Fruit fly (Drosophila melanogaster): ENCODE measurements around the gene Kif19A.

The Kif19A gene

DNA sequence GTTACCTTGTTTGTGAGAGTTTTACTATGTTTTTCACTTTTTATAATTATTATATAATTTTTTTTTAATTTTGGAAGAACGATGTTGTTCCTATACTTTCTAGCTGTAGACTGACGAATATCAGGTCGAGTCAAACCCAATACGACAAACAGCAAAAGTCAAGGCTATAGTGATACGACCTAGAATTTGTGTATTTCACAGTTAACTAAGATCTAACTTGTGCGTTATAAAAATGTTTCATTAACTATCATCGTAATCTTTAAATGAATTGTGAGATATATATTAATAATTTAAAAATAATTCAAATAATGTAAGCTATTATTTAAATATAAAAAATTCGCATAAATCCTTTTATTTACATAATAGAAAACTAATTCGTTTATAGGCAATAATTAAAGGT lies 20.3 kb downstream of the Kif19A start, which contains the start of gene CG9920:
Gene CG9920 (minus strand): TSS at position 101 of the 400 bp plus-strand sequence.
- no peak for TF ChIP-seq crp (GFP tag; optimal IDR thresholded peaks at IDR 0.05)
- TF ChIP-seq CG2678 (tag; optimal IDR thresholded peaks at IDR 0.05), result no peak
- no peak for TF ChIP-seq CG1832 (GFP tag; optimal IDR thresholded peaks at IDR 0.05)
- TF ChIP-seq twi (tag; optimal IDR thresholded peaks at IDR 0.05), result no peak
- no peak for TF ChIP-seq fd102C (GFP tag; optimal IDR thresholded peaks at IDR 0.05)
- no peak for TF ChIP-seq Dfd (GFP tag; optimal IDR thresholded peaks at IDR 0.05)
- no peak for TF ChIP-seq CHES-1-like (GFP tag; optimal IDR thresholded peaks at IDR 0.05)
- no peak for TF ChIP-seq CG8290 (GFP tag; optimal IDR thresholded peaks at IDR 0.05)
- TF ChIP-seq CG8290 (tag; optimal IDR thresholded peaks at IDR 0.05), result no peak
- TF ChIP-seq ttk (GFP tag; IDR thresholded peaks at IDR 0.05), result no peak
- no peak for TF ChIP-seq CG7372 (GFP tag; IDR thresholded peaks at IDR 0.05)
- TF ChIP-seq trh (GFP tag; optimal IDR thresholded peaks at IDR 0.05), result no peak
- TF ChIP-seq hbn (GFP tag; IDR thresholded peaks at IDR 0.05; ENCODE audit: partially characterized antibody), result no peak
- no peak for TF ChIP-seq CG11398 (GFP tag; optimal IDR thresholded peaks at IDR 0.05)
- TF ChIP-seq CG6854 (GFP tag; optimal IDR thresholded peaks at IDR 0.05), result no peak
- TF ChIP-seq usp (GFP tag; optimal IDR thresholded peaks at IDR 0.05), result no peak

DNA sequence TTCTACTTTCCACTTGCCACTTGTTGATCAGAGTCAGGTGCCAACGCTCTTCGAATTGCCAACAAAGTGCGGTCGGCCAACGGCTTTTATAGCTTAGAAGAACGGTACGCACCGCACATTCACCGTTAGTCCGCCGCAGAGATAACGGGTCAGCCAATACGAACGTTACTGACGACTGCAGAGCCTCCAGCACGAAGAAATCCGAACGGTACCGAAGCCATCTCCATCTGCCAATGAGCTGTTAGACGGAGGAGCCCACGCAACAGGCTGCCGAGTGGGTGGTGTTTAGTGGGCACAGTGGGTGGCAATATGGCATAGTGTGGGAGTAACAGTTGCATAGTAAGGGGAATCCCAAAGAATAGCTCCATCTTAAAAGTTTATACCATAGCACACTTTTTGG lies 21.5 kb downstream of the Kif19A start, which contains the start of gene CCHa1:
Gene CCHa1 (minus strand): TSS at position 44 of the 400 bp plus-strand sequence.
- TF ChIP-seq Nf-YB (GFP tag; optimal IDR thresholded peaks at IDR 0.05) (peak; percentile 51), sens (GFP tag) (peak; percentile 52), scrt (GFP tag; optimal IDR thresholded peaks at IDR 0.05) (peak; percentile 91), Deaf1 (tag; optimal IDR thresholded peaks at IDR 0.05) (peak; percentile 90), HLHmδ (GFP tag; optimal IDR thresholded peaks at IDR 0.05) (no peak), tin (GFP tag; optimal IDR thresholded peaks at IDR 0.05) (no peak), Nf-YC (tag; optimal IDR thresholded peaks at IDR 0.05) (peak; percentile 87), sna (GFP tag; IDR thresholded peaks at IDR 0.05; ENCODE audit: partially characterized antibody) (no peak), chinmo (GFP tag; IDR thresholded peaks at IDR 0.05; ENCODE audit: partially characterized antibody) (0 out of 4 replicates have a peak, but pooled peaks have one; percentile 26), CHES-1-like (GFP tag; optimal IDR thresholded peaks at IDR 0.05) (no peak), CG7372 (GFP tag; IDR thresholded peaks at IDR 0.05) (no peak), crp (GFP tag; optimal IDR thresholded peaks at IDR 0.05) (no peak)

DNA sequence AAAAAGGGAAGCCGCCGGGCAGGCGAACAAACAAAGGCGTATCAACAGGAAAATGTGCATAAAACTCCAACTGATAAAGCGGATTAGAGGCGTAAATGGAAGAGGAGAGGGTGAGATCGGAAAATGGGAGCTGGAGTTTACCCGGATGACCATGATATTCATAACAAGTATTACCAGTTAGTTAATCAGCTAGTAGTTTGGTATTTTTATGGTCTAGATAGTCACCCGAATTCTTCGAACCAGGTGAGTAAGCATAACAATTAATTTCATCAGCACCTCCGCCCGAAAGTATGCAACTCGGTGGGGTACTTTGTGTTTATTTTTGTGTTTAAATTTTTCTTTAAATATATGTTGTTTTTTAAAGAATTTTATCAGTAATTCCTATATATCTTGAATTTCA lies 22.3 kb downstream of the Kif19A start:
- TF ChIP-seq abd-A (tag; optimal IDR thresholded peaks at IDR 0.05), result peak; percentile 20
- TF ChIP-seq CG12769 (tag; optimal IDR thresholded peaks at IDR 0.05), result peak; percentile 20
- peak; percentile 91 for TF ChIP-seq sd (tag; optimal IDR thresholded peaks at IDR 0.05)
- TF ChIP-seq CG12744 (GFP tag; optimal IDR thresholded peaks at IDR 0.05), result no peak
- no peak for TF ChIP-seq CG12942 (GFP tag; optimal IDR thresholded peaks at IDR 0.05)
- TF ChIP-seq chinmo (GFP tag; IDR thresholded peaks at IDR 0.05; ENCODE audit: partially characterized antibody), result 0 out of 4 replicates have a peak, but pooled peaks have one; percentile 34

DNA sequence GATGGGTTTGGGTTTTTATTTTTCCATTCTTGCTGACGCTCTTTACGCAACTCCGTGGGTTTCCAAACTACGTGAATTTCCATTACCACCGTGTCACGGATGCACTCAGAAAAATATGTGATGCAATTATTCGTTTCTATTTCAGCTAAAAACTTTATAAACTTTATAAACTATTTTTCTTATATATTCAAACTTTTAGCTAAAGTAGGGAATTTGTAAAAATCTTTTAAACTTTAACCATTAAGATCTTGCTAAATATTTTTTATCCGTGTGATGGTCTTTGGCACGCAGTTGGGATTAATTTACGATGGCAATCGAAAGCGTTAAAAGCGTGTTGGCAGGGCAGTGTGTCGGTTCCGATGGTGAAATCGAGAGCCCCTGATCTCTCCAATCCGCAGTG lies 22.8 kb downstream of the Kif19A start:
- TF ChIP-seq nau (GFP tag; optimal IDR thresholded peaks at IDR 0.05), result peak; percentile 25
- no peak for TF ChIP-seq tll (GFP tag; optimal IDR thresholded peaks at IDR 0.05)
- no peak for TF ChIP-seq tna (GFP tag; IDR thresholded peaks at IDR 0.05; ENCODE audit: partially characterized antibody)
- TF ChIP-seq CG17385 (GFP tag; optimal IDR thresholded peaks at IDR 0.05), result peak; percentile 60
- TF ChIP-seq Hand (GFP tag; optimal IDR thresholded peaks at IDR 0.05), result no peak
- TF ChIP-seq CG7745 (tag; optimal IDR thresholded peaks at IDR 0.05), result no peak
- TF ChIP-seq CG4730 (GFP tag; IDR thresholded peaks at IDR 0.05), result no peak
- TF ChIP-seq CTCF (GFP tag; optimal IDR thresholded peaks at IDR 0.05), result peak; percentile 17
- no peak for TF ChIP-seq pum (GFP tag; optimal IDR thresholded peaks at IDR 0.05)
- no peak for TF ChIP-seq Bdp1 (GFP tag; optimal IDR thresholded peaks at IDR 0.05)
- TF ChIP-seq stc (GFP tag; IDR thresholded peaks at IDR 0.05), result peak; percentile 70
- no peak for TF ChIP-seq CG10321 (GFP tag; IDR thresholded peaks at IDR 0.05)
- TF ChIP-seq Jarid2 (GFP tag; optimal IDR thresholded peaks at IDR 0.05), result no peak
- TF ChIP-seq sug (tag; optimal IDR thresholded peaks at IDR 0.05), result no peak
- peak; percentile 77 for TF ChIP-seq gem (tag; optimal IDR thresholded peaks at IDR 0.05)
- no peak for TF ChIP-seq CG1647 (GFP tag; optimal IDR thresholded peaks at IDR 0.05)
- no peak for TF ChIP-seq Dp (GFP tag; optimal IDR thresholded peaks at IDR 0.05)
- no peak for TF ChIP-seq Side (GFP tag; optimal IDR thresholded peaks at IDR 0.05)
